Fruit fly (Drosophila melanogaster) whole organism, embryonic: ENCODE data around the gene CG14840.

Source experiments
- Atf6 ChIP-seq: fragments of 200-800 bp; sonication (Bioruptor generic); IDR thresholded peaks from 2 replicates; pipeline ENCODE4 v1.3.6; 2022; ENCODE audit warnings: missing biosample characterization, missing genetic modification characterization
- Bdp1 ChIP-seq: fragments of 200-800 bp; sonication (Bioruptor generic); optimal IDR thresholded peaks from 3 replicates; lab custom pipeline; 2016; ENCODE audit warnings: missing biosample characterization, missing genetic modification characterization
- Bgb ChIP-seq: fragments of 200-800 bp; sonication (Bioruptor generic); IDR thresholded peaks from 2 replicates; pipeline ENCODE4 v1.3.6; 2022; ENCODE audit warnings: missing biosample characterization, missing genetic modification characterization; ENCODE audit not compliant: partially characterized antibody
- CG10274 ChIP-seq: fragments of 200-800 bp; sonication (Bioruptor generic); optimal IDR thresholded peaks from 3 replicates; lab custom pipeline; 2017; ENCODE audit warnings: missing biosample characterization, mild to moderate bottlenecking, missing genetic modification characterization
- CG11696 ChIP-seq: fragments of 200-800 bp; sonication (Bioruptor generic); IDR thresholded peaks from 2 replicates; pipeline ENCODE4 v1.3.6; 2022; ENCODE audit warnings: missing biosample characterization, missing genetic modification characterization
- CG12155 ChIP-seq: fragments of 200-800 bp; sonication (Bioruptor generic); optimal IDR thresholded peaks from 3 replicates; lab custom pipeline; 2016; ENCODE audit warnings: missing biosample characterization, missing genetic modification characterization
- CG12659 ChIP-seq: fragments of 200-800 bp; sonication (Bioruptor generic); optimal IDR thresholded peaks from 3 replicates; lab custom pipeline; 2017; ENCODE audit warnings: mild to moderate bottlenecking, missing biosample characterization, missing genetic modification reagents, missing genetic modification characterization
- CG13296 ChIP-seq: fragments of 200-800 bp; sonication (Bioruptor generic); optimal IDR thresholded peaks from 3 replicates; lab custom pipeline; 2018; ENCODE audit warnings: missing biosample characterization, mild to moderate bottlenecking, missing genetic modification characterization
- CG14710 ChIP-seq: fragments of 200-800 bp; sonication (Bioruptor generic); optimal IDR thresholded peaks from 3 replicates; lab custom pipeline; 2019; ENCODE audit warnings: missing biosample characterization, mild to moderate bottlenecking, missing genetic modification characterization, moderate library complexity
- CG14965 ChIP-seq: fragments of 200-800 bp; sonication (Bioruptor generic); optimal IDR thresholded peaks from 2 replicates; lab custom pipeline; 2016; ENCODE audit warnings: missing biosample characterization, missing genetic modification characterization, borderline replicate concordance
- CG17328 ChIP-seq: fragments of 200-800 bp; sonication (Bioruptor generic); IDR thresholded peaks from 2 replicates; pipeline ENCODE4 v1.3.6; 2022; ENCODE audit warnings: missing biosample characterization, missing genetic modification characterization
- CG17912 ChIP-seq: fragments of 200-800 bp; sonication (Bioruptor generic); optimal IDR thresholded peaks from 2 replicates; lab custom pipeline; 2018; ENCODE audit warnings: missing biosample characterization, mild to moderate bottlenecking, missing genetic modification characterization
- CG18476 ChIP-seq: fragments of 200-800 bp; sonication (Bioruptor generic); optimal IDR thresholded peaks from 2 replicates; lab custom pipeline; 2016; ENCODE audit warnings: missing biosample characterization, mild to moderate bottlenecking, missing genetic modification characterization
- CG32532 ChIP-seq: fragments of 200-800 bp; sonication (Bioruptor generic); IDR thresholded peaks from 2 replicates; pipeline ENCODE4 v1.3.6; 2022; ENCODE audit warnings: missing biosample characterization, missing genetic modification characterization
- CG3407 ChIP-seq: fragments of 200-800 bp; sonication (Bioruptor generic); optimal IDR thresholded peaks from 2 replicates; lab custom pipeline; 2018; ENCODE audit warnings: missing biosample characterization, mild to moderate bottlenecking, missing genetic modification characterization
- CG4617 ChIP-seq: fragments of 200-800 bp; sonication (Bioruptor generic); optimal IDR thresholded peaks from 3 replicates; lab custom pipeline; 2016; ENCODE audit warnings: missing biosample characterization, missing genetic modification characterization, borderline replicate concordance
- CG7745 ChIP-seq: fragments of 200-800 bp; sonication (Bioruptor generic); optimal IDR thresholded peaks from 2 replicates; lab custom pipeline; 2018; ENCODE audit warnings: missing biosample characterization, mild to moderate bottlenecking, missing genetic modification characterization, moderate library complexity
- CG8089 ChIP-seq: fragments of 200-800 bp; sonication (Bioruptor generic); optimal IDR thresholded peaks from 3 replicates; lab custom pipeline; 2016; ENCODE audit warnings: missing biosample characterization, missing genetic modification characterization
- CG9437 ChIP-seq: fragments of 200-800 bp; sonication (Bioruptor generic); optimal IDR thresholded peaks from 2 replicates; lab custom pipeline; 2018; ENCODE audit warnings: missing biosample characterization, mild to moderate bottlenecking, missing genetic modification characterization
- CrebB ChIP-seq: fragments of 200-800 bp; sonication (Bioruptor generic); optimal IDR thresholded peaks from 3 replicates; lab custom pipeline; 2018; ENCODE audit warnings: missing biosample characterization, mild to moderate bottlenecking, missing genetic modification characterization
- D ChIP-seq, 2 experiments: fragments of 200-800 bp in 1 of 2; fragments of >200 bp in 1 of 2; sonication (Bioruptor generic) in 1 of 2; optimal IDR thresholded peaks; 2 replicates in 1 of 2; 3 replicates in 1 of 2; lab custom pipeline; 2017; ENCODE audit warnings: mild to moderate bottlenecking in 1 of 2, missing biosample characterization in 1 of 2, missing genetic modification characterization in 1 of 2, missing genetic modification reagents in 1 of 2
- Dip3 ChIP-seq: fragments of 200-800 bp; sonication (Bioruptor generic); optimal IDR thresholded peaks from 3 replicates; lab custom pipeline; 2016; ENCODE audit warnings: missing biosample characterization, missing genetic modification characterization
- Doc2 ChIP-seq: fragments of 200-800 bp; sonication (Bioruptor generic); IDR thresholded peaks from 2 replicates; pipeline ENCODE4 v1.3.6; 2022; ENCODE audit warnings: missing biosample characterization, missing genetic modification characterization
- Hr51 ChIP-seq, 2 experiments: fragments of 200-800 bp; sonication (Bioruptor generic); optimal IDR thresholded peaks; 2 replicates in 1 of 2; 3 replicates in 1 of 2; lab custom pipeline; 2016 to 2018; ENCODE audit warnings: missing biosample characterization in 2 of 2, missing genetic modification characterization in 2 of 2, mild to moderate bottlenecking in 1 of 2, moderate library complexity in 1 of 2
- Mrtf ChIP-seq: fragments of 200-800 bp; sonication (Bioruptor generic); IDR thresholded peaks from 3 replicates; pipeline ENCODE4 v1.3.6; 2022; ENCODE audit warnings: missing biosample characterization, missing genetic modification characterization
- Neu2 ChIP-seq: fragments of 200-800 bp; sonication (Bioruptor generic); optimal IDR thresholded peaks from 3 replicates; lab custom pipeline; 2016; ENCODE audit warnings: missing biosample characterization, missing genetic modification characterization, borderline replicate concordance
- Pdp1 ChIP-seq, 2 experiments: fragments of 200-800 bp; sonication (Bioruptor generic); optimal IDR thresholded peaks; 3 replicates each; lab custom pipeline; 2016; ENCODE audit warnings: missing biosample characterization in 2 of 2, missing genetic modification characterization in 2 of 2, mild to moderate bottlenecking in 1 of 2, moderate library complexity in 1 of 2
- Ptx1 ChIP-seq: fragments of 200-800 bp; sonication (Bioruptor generic); IDR thresholded peaks from 2 replicates; pipeline ENCODE4 v1.3.6; 2022; ENCODE audit warnings: missing biosample characterization, missing genetic modification characterization
- Stat92E ChIP-seq, 3 experiments: fragments of >200 bp in 2 of 3; fragments of 200-800 bp in 1 of 3; sonication (Bioruptor generic) in 1 of 3; optimal IDR thresholded peaks; 2 replicates each; lab custom pipeline; 2017 to 2019; ENCODE audit warnings: missing biosample characterization in 3 of 3, missing genetic modification characterization in 3 of 3, mild to moderate bottlenecking in 1 of 3, moderate library complexity in 1 of 3
- Usf ChIP-seq: fragments of 200-800 bp; sonication (Bioruptor generic); optimal IDR thresholded peaks from 2 replicates; lab custom pipeline; 2017; ENCODE audit warnings: missing genotype, missing biosample characterization, missing genetic modification characterization
- abd-A ChIP-seq: fragments of 200-800 bp; sonication (Bioruptor generic); optimal IDR thresholded peaks from 3 replicates; lab custom pipeline; 2019; ENCODE audit warnings: missing biosample characterization, mild to moderate bottlenecking, missing genetic modification characterization, moderate library complexity
- cato ChIP-seq: fragments of 200-800 bp; sonication (Bioruptor generic); optimal IDR thresholded peaks from 2 replicates; lab custom pipeline; 2016; ENCODE audit warnings: missing biosample characterization, missing genetic modification characterization, borderline replicate concordance
- danr ChIP-seq: fragments of 200-800 bp; sonication (Bioruptor generic); IDR thresholded peaks from 2 replicates; pipeline ENCODE4 v1.3.6; 2022; ENCODE audit warnings: missing biosample characterization, missing genetic modification characterization
- dati ChIP-seq: fragments of 200-800 bp; sonication (Bioruptor generic); IDR thresholded peaks from 2 replicates; pipeline ENCODE4 v1.3.6; 2022; ENCODE audit warnings: missing biosample characterization, missing genetic modification characterization
- esg ChIP-seq: fragments of 200-800 bp; sonication (Bioruptor generic); conservative IDR thresholded peaks from 2 replicates; pipeline ENCODE4 v1.3.6; 2022; ENCODE audit warnings: missing biosample characterization, missing genetic modification characterization
- ewg ChIP-seq: fragments of 200-800 bp; sonication (Bioruptor generic); optimal IDR thresholded peaks from 3 replicates; lab custom pipeline; 2017; ENCODE audit warnings: mild to moderate bottlenecking, missing biosample characterization, missing genetic modification reagents, missing genetic modification characterization
- exex ChIP-seq: fragments of 200-800 bp; sonication (Bioruptor generic); optimal IDR thresholded peaks from 4 replicates; lab custom pipeline; 2018; ENCODE audit warnings: missing biosample characterization, mild to moderate bottlenecking, missing genetic modification characterization, moderate library complexity
- fru ChIP-seq: fragments of >200 bp; optimal IDR thresholded peaks from 2 replicates; lab custom pipeline; 2017
- h ChIP-seq: fragments of >200 bp; optimal IDR thresholded peaks from 2 replicates; lab custom pipeline; 2017
- jumu ChIP-seq: fragments of 200-800 bp; sonication (Bioruptor generic); optimal IDR thresholded peaks from 3 replicates; lab custom pipeline; 2016; ENCODE audit warnings: missing biosample characterization, missing genetic modification characterization
- pzg ChIP-seq: fragments of 200-800 bp; sonication (Bioruptor generic); optimal IDR thresholded peaks from 3 replicates; lab custom pipeline; 2018; ENCODE audit warnings: missing biosample characterization, mild to moderate bottlenecking, missing genetic modification characterization, moderate library complexity
- ro ChIP-seq: fragments of 200-800 bp; sonication (Bioruptor generic); IDR thresholded peaks from 2 replicates; pipeline ENCODE4 v1.3.6; 2022; ENCODE audit warnings: missing biosample characterization, missing genetic modification characterization
- sd ChIP-seq: fragments of 200-800 bp; sonication (Bioruptor generic); optimal IDR thresholded peaks from 3 replicates; lab custom pipeline; 2018; ENCODE audit warnings: missing biosample characterization, mild to moderate bottlenecking, missing genetic modification characterization, moderate library complexity
- sens ChIP-seq: fragments of 200-800 bp; sonication (Bioruptor generic); peaks from one replicate; lab custom pipeline; 2016; ENCODE audit warnings: missing biosample characterization, missing genetic modification characterization
- seq ChIP-seq: fragments of 200-800 bp; sonication (Bioruptor generic); IDR thresholded peaks from 2 replicates; pipeline ENCODE4 v1.3.6; 2022; ENCODE audit warnings: missing biosample characterization, missing genetic modification characterization
- trem ChIP-seq: fragments of 200-800 bp; optimal IDR thresholded peaks from 3 replicates; lab custom pipeline; 2019; ENCODE audit warnings: missing biosample characterization, mild to moderate bottlenecking, missing genetic modification characterization, moderate library complexity
- tup ChIP-seq: fragments of 200-800 bp; sonication (Bioruptor generic); optimal IDR thresholded peaks from 2 replicates; lab custom pipeline; 2016; ENCODE audit warnings: missing biosample characterization, mild to moderate bottlenecking, missing genetic modification characterization, moderate library complexity
- unpg ChIP-seq: fragments of 200-800 bp; sonication (Bioruptor generic); optimal IDR thresholded peaks from 3 replicates; lab custom pipeline; 2018; ENCODE audit warnings: missing biosample characterization, mild to moderate bottlenecking, missing genetic modification characterization, moderate library complexity
- usp ChIP-seq: fragments of >200 bp; optimal IDR thresholded peaks from 2 replicates; lab custom pipeline; 2017; ENCODE audit warnings: missing biosample characterization, missing genetic modification characterization
- vvl ChIP-seq: fragments of 200-800 bp; sonication (Bioruptor generic); IDR thresholded peaks from 2 replicates; pipeline ENCODE4 v1.3.6; 2022; ENCODE audit warnings: missing biosample characterization, missing genetic modification characterization

The CG14840 gene

DNA sequence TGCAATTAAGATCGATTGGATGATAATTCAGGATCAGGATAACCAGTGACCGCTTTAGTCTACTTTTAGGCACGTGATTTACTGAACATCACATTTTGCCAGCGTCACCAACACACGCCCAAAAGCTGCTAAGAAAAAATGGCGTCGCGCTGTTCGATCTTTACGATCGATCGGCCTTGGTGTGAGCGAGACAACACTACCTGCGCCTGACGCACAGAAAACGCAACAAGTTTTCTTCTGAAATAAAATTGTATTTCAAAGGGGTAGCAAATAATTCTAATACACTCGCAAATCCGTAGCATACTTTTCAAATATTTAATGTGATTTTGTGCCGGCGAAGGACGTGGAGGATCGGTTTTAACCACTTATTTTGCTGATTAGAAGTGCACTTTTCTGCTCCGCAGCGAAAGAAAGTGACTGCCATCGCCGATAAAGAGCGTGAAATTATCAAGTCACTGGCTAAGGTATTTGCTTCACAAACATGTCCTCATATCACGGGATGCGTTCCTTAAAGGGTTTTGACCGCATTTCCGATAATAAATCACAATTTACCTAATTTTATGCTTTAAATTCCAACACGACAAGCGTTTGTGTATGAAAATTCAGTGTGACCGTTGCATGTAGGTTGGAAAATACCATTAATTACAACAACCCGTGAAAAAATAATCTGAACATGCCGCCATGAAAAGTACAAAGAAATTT lies 47.1 kb upstream of the CG14840 start (continued):
- TF ChIP-seq CG11696 (GFP tag; lab: Robert Waterston, UW) (no peak), Mrtf (no peak), CG7745 (tag; lab: Kevin White, UChicago) (no peak), Usf (GFP tag; lab: Kevin White, UChicago) (no peak), CG14710 (tag; lab: Kevin White, UChicago) (no peak), Stat92E (GFP tag; optimal IDR thresholded peaks at IDR 0.05; lab: Kevin White, UChicago) (no peak), sens (GFP tag; lab: Kevin White, UChicago) (peak; percentile 86), Doc2 (GFP tag; lab: Robert Waterston, UW) (no peak), D (optimal IDR thresholded peaks at IDR 0.05; lab: Kevin White, UChicago) (no peak), D (GFP tag; optimal IDR thresholded peaks at IDR 0.05; lab: Kevin White, UChicago) (no peak), fru (no peak), Bdp1 (GFP tag; lab: Kevin White, UChicago) (no peak), pzg (GFP tag; lab: Kevin White, UChicago) (no peak), CG10274 (GFP tag; lab: Kevin White, UChicago) (no peak), ewg (GFP tag; lab: Kevin White, UChicago) (no peak), usp (GFP tag; lab: Kevin White, UChicago) (no peak), seq (no peak), Bgb (no peak), jumu (GFP tag; lab: Kevin White, UChicago) (no peak), CG4617 (GFP tag; lab: Kevin White, UChicago) (peak; percentile 91), dati (GFP tag; lab: Robert Waterston, UW) (no peak), CG17328 (GFP tag; lab: Robert Waterston, UW) (no peak), CG13296 (GFP tag; lab: Kevin White, UChicago) (no peak), CG8089 (GFP tag; lab: Kevin White, UChicago) (no peak), CG3407 (GFP tag; lab: Kevin White, UChicago) (no peak), trem (tag; lab: Kevin White, UChicago) (no peak), abd-A (tag; lab: Kevin White, UChicago) (no peak), exex (tag; lab: Kevin White, UChicago) (no peak), ro (GFP tag; lab: Robert Waterston, UW) (no peak), CrebB (no peak), h (no peak), esg (GFP tag; lab: Robert Waterston, UW) (no peak), danr (GFP tag; lab: Robert Waterston, UW) (no peak), CG17912 (no peak), vvl (GFP tag; lab: Robert Waterston, UW) (no peak; the same call in 1 of the 2 replicates), Ptx1 (GFP tag; lab: Robert Waterston, UW) (no peak), CG12155 (GFP tag; lab: Kevin White, UChicago) (no peak), unpg (GFP tag; lab: Kevin White, UChicago) (no peak), Atf6 (GFP tag; lab: Robert Waterston, UW) (no peak), Pdp1 (GFP tag; optimal IDR thresholded peaks at IDR 0.05; lab: Kevin White, UChicago) (peak in 1 of 2 experiments; percentile 12), tup (GFP tag; lab: Kevin White, UChicago) (no peak), CG32532 (GFP tag; lab: Robert Waterston, UW) (no peak), Dip3 (GFP tag; lab: Kevin White, UChicago) (no peak), Hr51 (GFP tag; optimal IDR thresholded peaks at IDR 0.05; lab: Kevin White, UChicago) (no peak), CG14965 (GFP tag; lab: Kevin White, UChicago) (no peak), CG18476 (GFP tag; lab: Kevin White, UChicago) (no peak), Neu2 (GFP tag; lab: Kevin White, UChicago) (no peak), sd (tag; lab: Kevin White, UChicago) (peak; percentile 72), CG9437 (no peak), CG12659 (GFP tag; lab: Kevin White, UChicago) (peak; percentile 14), cato (GFP tag; lab: Kevin White, UChicago) (no peak)
